Comparison of ENCODE assay signal across 6 worm cellular contexts in the genomic region with DNA sequence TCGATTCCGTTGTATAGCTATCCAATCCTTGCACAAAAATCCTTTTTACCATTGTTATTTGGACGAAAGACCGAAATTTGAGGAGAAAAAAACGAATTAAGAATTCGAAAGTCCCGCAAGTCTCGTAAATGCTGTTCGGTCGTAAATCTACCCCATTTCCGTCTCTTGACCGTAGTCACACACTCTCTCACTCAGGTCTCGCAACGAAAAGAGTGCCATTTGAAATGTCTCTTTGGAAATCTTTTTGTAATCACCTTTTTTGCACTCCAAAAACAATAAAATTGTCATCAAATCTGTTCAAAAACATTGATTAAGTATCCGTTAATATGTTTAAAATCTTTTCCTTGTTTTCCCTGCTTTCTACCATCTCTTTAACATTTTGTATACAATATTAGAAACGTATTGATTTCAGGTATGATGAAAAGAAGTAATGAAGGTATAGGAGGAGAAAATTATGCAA.
A peak's percentile ranks its signal among the peaks of the same experiment; 100 is the strongest.
TF ChIP-seq lines count a peak whose summit lies in the region.

A gene (minus strand): TSS at position 115 of the 460 bp plus-strand sequence.
A gene (plus strand): TSS at position 410 of the 460 bp plus-strand sequence.

TF ChIP-seq in whole organism, L1 larva, 84 proteins besides CTCF, POLR2A, EP300 and RAD21 (continued from another document and continues in another):
- TF ChIP-seq ceh-8 (GFP tag; optimal IDR thresholded peaks at IDR 0.05; lab: Kevin White, UChicago): no peak
- no peak for TF ChIP-seq nhr-84 (tag; optimal IDR thresholded peaks at IDR 0.05; lab: Kevin White, UChicago)
- peak; percentile 60 for TF ChIP-seq isw-1 (GFP tag; IDR thresholded peaks at IDR 0.05; lab: Robert Waterston, UW)
- TF ChIP-seq pax-3 (tag; optimal IDR thresholded peaks at IDR 0.05; lab: Kevin White, UChicago): no peak
- TF ChIP-seq nhr-237 (tag; optimal IDR thresholded peaks at IDR 0.05; lab: Kevin White, UChicago): peak; percentile 36
- peak; percentile 71 for TF ChIP-seq swsn-7 (tag; optimal IDR thresholded peaks at IDR 0.05; lab: Kevin White, UChicago)
- peak in 3 of 6 experiments; percentile 4 to 74 (median 20) for TF ChIP-seq elt-3 (tag; optimal IDR thresholded peaks at IDR 0.05; lab: Kevin White, UChicago)
- TF ChIP-seq nhr-90 (tag; optimal IDR thresholded peaks at IDR 0.05; lab: Kevin White, UChicago; ENCODE audit: poor library complexity): peak; percentile 63
- TF ChIP-seq efl-1 (optimal IDR thresholded peaks at IDR 0.05; lab: Kevin White, UChicago): peak; percentile 89 to 92
- TF ChIP-seq efl-1 (GFP tag; optimal IDR thresholded peaks at IDR 0.05 in 1 of 2; lab: Kevin White, UChicago): peak; percentile 80 to 97
- peak; percentile 73 for TF ChIP-seq xbp-1 (tag; optimal IDR thresholded peaks at IDR 0.05; lab: Kevin White, UChicago)
- peak; percentile 58 for TF ChIP-seq fkh-10 (GFP tag; optimal IDR thresholded peaks at IDR 0.05; lab: Kevin White, UChicago)
- TF ChIP-seq tbx-2 (tag; optimal IDR thresholded peaks at IDR 0.05; lab: Kevin White, UChicago): peak; percentile 76
- peak; percentile 88 for TF ChIP-seq nhr-85 (tag; lab: Kevin White, UChicago)
- peak; percentile 53 for TF ChIP-seq F16B12.6 (tag; optimal IDR thresholded peaks at IDR 0.05; lab: Kevin White, UChicago)
- TF ChIP-seq pag-3 (tag; optimal IDR thresholded peaks at IDR 0.05; lab: Kevin White, UChicago; ENCODE audit: borderline replicate concordance, insufficient read depth): no peak
- peak; percentile 98 to 99 for TF ChIP-seq lsy-2 (tag; optimal IDR thresholded peaks at IDR 0.05; lab: Kevin White, UChicago)
- peak; percentile 86 for TF ChIP-seq blmp-1 (tag; optimal IDR thresholded peaks at IDR 0.05; lab: Kevin White, UChicago)
- TF ChIP-seq unc-30 (tag; optimal IDR thresholded peaks at IDR 0.05; lab: Kevin White, UChicago): no peak
- peak; percentile 21 for TF ChIP-seq elt-2 (tag; optimal IDR thresholded peaks at IDR 0.05; lab: Kevin White, UChicago)

TF ChIP-seq in whole organism, L2 larva, 48 proteins besides CTCF, POLR2A, EP300 and RAD21 (continued from another document):
- TF ChIP-seq R02D3.7 (tag; optimal IDR thresholded peaks at IDR 0.05; lab: Kevin White, UChicago): peak; percentile 97
- TF ChIP-seq nhr-6 (tag; optimal IDR thresholded peaks at IDR 0.05; lab: Kevin White, UChicago): peak; percentile 34
- TF ChIP-seq nhr-23 (tag; optimal IDR thresholded peaks at IDR 0.05; lab: Kevin White, UChicago): no peak
- peak; percentile 92 for TF ChIP-seq unc-55 (GFP tag; optimal IDR thresholded peaks at IDR 0.05; lab: Kevin White, UChicago)
- no peak for TF ChIP-seq skn-1 (tag; optimal IDR thresholded peaks at IDR 0.05; lab: Kevin White, UChicago)
- peak; percentile 43 for TF ChIP-seq sem-4 (tag; optimal IDR thresholded peaks at IDR 0.05; lab: Kevin White, UChicago)
- TF ChIP-seq blmp-1 (tag; optimal IDR thresholded peaks at IDR 0.05; lab: Kevin White, UChicago; ENCODE audit: insufficient read depth): no peak
- TF ChIP-seq elt-1 (tag; optimal IDR thresholded peaks at IDR 0.05; lab: Kevin White, UChicago): no peak
- peak; percentile 44 for TF ChIP-seq F13H6.1 (tag; optimal IDR thresholded peaks at IDR 0.05; lab: Kevin White, UChicago)
- TF ChIP-seq nhr-25 (tag; optimal IDR thresholded peaks at IDR 0.05; lab: Kevin White, UChicago): peak; percentile 76
- TF ChIP-seq unc-39 (tag; optimal IDR thresholded peaks at IDR 0.05; lab: Kevin White, UChicago): no peak
- peak; percentile 85 for TF ChIP-seq gmeb-1 (tag; optimal IDR thresholded peaks at IDR 0.05; lab: Kevin White, UChicago)
- TF ChIP-seq C34F6.9 (tag; optimal IDR thresholded peaks at IDR 0.05; lab: Kevin White, UChicago): peak; percentile 89
- no peak for TF ChIP-seq alr-1 (tag; optimal IDR thresholded peaks at IDR 0.05; lab: Kevin White, UChicago)
- TF ChIP-seq nhr-21 (tag; optimal IDR thresholded peaks at IDR 0.05; lab: Kevin White, UChicago): peak; percentile 65
- TF ChIP-seq ztf-4 (tag; optimal IDR thresholded peaks at IDR 0.05; lab: Kevin White, UChicago): no peak
- no peak for TF ChIP-seq mbf-1 (tag; optimal IDR thresholded peaks at IDR 0.05; lab: Kevin White, UChicago)
- TF ChIP-seq nhr-10 (tag; optimal IDR thresholded peaks at IDR 0.05; lab: Kevin White, UChicago): no peak
- peak; percentile 24 for TF ChIP-seq zag-1 (tag; optimal IDR thresholded peaks at IDR 0.05; lab: Kevin White, UChicago)

TF ChIP-seq in whole organism, L3 larva, 47 proteins besides CTCF, POLR2A, EP300 and RAD21 (continued from another document):
- peak; percentile 39 for TF ChIP-seq snpc-4 (tag; optimal IDR thresholded peaks at IDR 0.05; lab: Kevin White, UChicago)
- TF ChIP-seq pqm-1 (tag; optimal IDR thresholded peaks at IDR 0.05; lab: Kevin White, UChicago): peak; percentile 53
- TF ChIP-seq nhr-43 (tag; optimal IDR thresholded peaks at IDR 0.05; lab: Kevin White, UChicago; ENCODE audit: poor library complexity, severe bottlenecking): peak; percentile 62
- TF ChIP-seq ceh-82 (tag; optimal IDR thresholded peaks at IDR 0.05; lab: Kevin White, UChicago): no peak
TF ChIP-seq in whole organism, L3 larva: peak in this region for 22.

TF ChIP-seq in whole organism, L4 larva, 104 proteins besides CTCF, POLR2A, EP300 and RAD21 (continued from another document and continues in another):
- TF ChIP-seq ceh-62 (tag; optimal IDR thresholded peaks at IDR 0.05; lab: Kevin White, UChicago): no peak
- TF ChIP-seq hlh-30 (tag; optimal IDR thresholded peaks at IDR 0.05; lab: Kevin White, UChicago; ENCODE audit: insufficient read depth): peak; percentile 84
- TF ChIP-seq hif-1 (tag; optimal IDR thresholded peaks at IDR 0.05; lab: Kevin White, UChicago): peak in 1 of 2 experiments; percentile 54
- TF ChIP-seq lin-38 (GFP tag; IDR thresholded peaks at IDR 0.05; lab: Robert Waterston, UW): peak; percentile 65
- TF ChIP-seq nhr-6 (tag; optimal IDR thresholded peaks at IDR 0.05; lab: Kevin White, UChicago): peak; percentile 88
- TF ChIP-seq nhr-111 (GFP tag; optimal IDR thresholded peaks at IDR 0.05; lab: Kevin White, UChicago): no peak
- TF ChIP-seq Y48G9A.11 (GFP tag; IDR thresholded peaks at IDR 0.05; lab: Robert Waterston, UW): no peak; the same call in 1 of the 2 replicates
- peak; percentile 88 for TF ChIP-seq lin-13 (GFP tag; optimal IDR thresholded peaks at IDR 0.05; lab: Kevin White, UChicago)
- TF ChIP-seq lsy-2 (tag; optimal IDR thresholded peaks at IDR 0.05; lab: Kevin White, UChicago): peak; percentile 97 to 99
- TF ChIP-seq F10B5.3 (tag; optimal IDR thresholded peaks at IDR 0.05; lab: Kevin White, UChicago): no peak
- TF ChIP-seq Y105C5A.15 (GFP tag; IDR thresholded peaks at IDR 0.05; lab: Robert Waterston, UW): no peak
- no peak for TF ChIP-seq dmd-9 (GFP tag; IDR thresholded peaks at IDR 0.05; lab: Robert Waterston, UW)
- peak in 1 of 2 experiments; percentile 19 for TF ChIP-seq ZK546.5 (tag; optimal IDR thresholded peaks at IDR 0.05; lab: Kevin White, UChicago)
- no peak for TF ChIP-seq zfp-3 (GFP tag; conservative IDR thresholded peaks at IDR 0.05; lab: Robert Waterston, UW)
- no peak for TF ChIP-seq ztf-7 (tag; optimal IDR thresholded peaks at IDR 0.05; lab: Kevin White, UChicago)
- no peak for TF ChIP-seq cey-2 (tag; optimal IDR thresholded peaks at IDR 0.05; lab: Kevin White, UChicago; ENCODE audit: borderline replicate concordance, insufficient read depth)
- peak; percentile 6 for TF ChIP-seq duxl-1 (tag; optimal IDR thresholded peaks at IDR 0.05; lab: Kevin White, UChicago; ENCODE audit: poor library complexity)
- no peak for TF ChIP-seq gei-8 (GFP tag; optimal IDR thresholded peaks at IDR 0.05; lab: Kevin White, UChicago)
- TF ChIP-seq nhr-41 (GFP tag; IDR thresholded peaks at IDR 0.05; lab: Robert Waterston, UW): no peak
- peak; percentile 39 for TF ChIP-seq F37D6.2 (tag; optimal IDR thresholded peaks at IDR 0.05; lab: Kevin White, UChicago)
- peak; percentile 97 for TF ChIP-seq R02D3.7 (tag; optimal IDR thresholded peaks at IDR 0.05; lab: Kevin White, UChicago)
- peak; percentile 89 for TF ChIP-seq mes-2 (tag; optimal IDR thresholded peaks at IDR 0.05; lab: Kevin White, UChicago; ENCODE audit: poor library complexity, severe bottlenecking)
- no peak for TF ChIP-seq nhr-48 (tag; optimal IDR thresholded peaks at IDR 0.05; lab: Kevin White, UChicago)
- TF ChIP-seq ZK337.2 (GFP tag; IDR thresholded peaks at IDR 0.05; lab: Robert Waterston, UW): no peak
- peak in 1 of 2 experiments; percentile 28 for TF ChIP-seq mdl-1 (tag; optimal IDR thresholded peaks at IDR 0.05; lab: Kevin White, UChicago)
- TF ChIP-seq jun-1 (tag; optimal IDR thresholded peaks at IDR 0.05; lab: Kevin White, UChicago): no peak
- TF ChIP-seq fos-1 (tag; optimal IDR thresholded peaks at IDR 0.05; lab: Kevin White, UChicago): no peak
- TF ChIP-seq ama-1 (optimal IDR thresholded peaks at IDR 0.05; lab: Kevin White, UChicago): no peak

TF ChIP-seq in whole organism, late embryonic, 69 proteins besides CTCF, POLR2A, EP300 and RAD21 (continued from another document and continues in another):
- TF ChIP-seq sox-2 (GFP tag; IDR thresholded peaks at IDR 0.05; lab: Robert Waterston, UW): no peak
- peak; percentile 35 for TF ChIP-seq ceh-18 (tag; optimal IDR thresholded peaks at IDR 0.05; lab: Kevin White, UChicago)
- TF ChIP-seq tbx-7 (tag; optimal IDR thresholded peaks at IDR 0.05; lab: Kevin White, UChicago): no peak
- no peak for TF ChIP-seq hlh-6 (tag; optimal IDR thresholded peaks at IDR 0.05; lab: Kevin White, UChicago)
- TF ChIP-seq pat-9 (tag; optimal IDR thresholded peaks at IDR 0.05; lab: Kevin White, UChicago): no peak
- no peak for TF ChIP-seq ceh-9 (tag; optimal IDR thresholded peaks at IDR 0.05; lab: Kevin White, UChicago)
- no peak for TF ChIP-seq pha-2 (tag; optimal IDR thresholded peaks at IDR 0.05; lab: Kevin White, UChicago)
- TF ChIP-seq odd-2 (tag; optimal IDR thresholded peaks at IDR 0.05; lab: Kevin White, UChicago): no peak
- TF ChIP-seq K09A11.1 (tag; optimal IDR thresholded peaks at IDR 0.05; lab: Kevin White, UChicago; ENCODE audit: insufficient read depth): peak; percentile 13
- no peak for TF ChIP-seq lim-6 (tag; optimal IDR thresholded peaks at IDR 0.05; lab: Kevin White, UChicago)
- TF ChIP-seq dve-1 (tag; optimal IDR thresholded peaks at IDR 0.05; lab: Kevin White, UChicago): peak; percentile 44
- no peak for TF ChIP-seq ahr-1 (tag; optimal IDR thresholded peaks at IDR 0.05; lab: Kevin White, UChicago)
- TF ChIP-seq ttx-3 (tag; optimal IDR thresholded peaks at IDR 0.05; lab: Kevin White, UChicago): no peak
- no peak for TF ChIP-seq eyg-1 (tag; optimal IDR thresholded peaks at IDR 0.05; lab: Kevin White, UChicago)
- TF ChIP-seq fax-1 (tag; optimal IDR thresholded peaks at IDR 0.05; lab: Kevin White, UChicago): no peak
- TF ChIP-seq hlh-30 (tag; optimal IDR thresholded peaks at IDR 0.05; lab: Kevin White, UChicago; ENCODE audit: insufficient read depth): peak; percentile 40
- TF ChIP-seq ceh-19 (GFP tag; optimal IDR thresholded peaks at IDR 0.05; lab: Kevin White, UChicago): no peak
- TF ChIP-seq gmeb-2 (tag; optimal IDR thresholded peaks at IDR 0.05; lab: Kevin White, UChicago): no peak
- TF ChIP-seq fkh-6 (tag; optimal IDR thresholded peaks at IDR 0.05; lab: Kevin White, UChicago): no peak
- no peak for TF ChIP-seq F13H6.1 (tag; optimal IDR thresholded peaks at IDR 0.05; lab: Kevin White, UChicago)
- no peak for TF ChIP-seq elt-2 (tag; optimal IDR thresholded peaks at IDR 0.05; lab: Kevin White, UChicago)
- TF ChIP-seq zip-5 (tag; optimal IDR thresholded peaks at IDR 0.05; lab: Kevin White, UChicago): no peak
- TF ChIP-seq pha-4 (tag; optimal IDR thresholded peaks at IDR 0.05; lab: Kevin White, UChicago): no peak
- no peak for TF ChIP-seq fkh-10 (GFP tag; optimal IDR thresholded peaks at IDR 0.05; lab: Kevin White, UChicago)
- TF ChIP-seq pax-1 (tag; optimal IDR thresholded peaks at IDR 0.05; lab: Kevin White, UChicago): peak; percentile 47
- no peak for TF ChIP-seq mec-3 (tag; optimal IDR thresholded peaks at IDR 0.05; lab: Kevin White, UChicago; ENCODE audit: borderline replicate concordance)
- TF ChIP-seq unc-42 (tag; optimal IDR thresholded peaks at IDR 0.05; lab: Kevin White, UChicago): peak; percentile 53
- TF ChIP-seq ceh-31 (tag; optimal IDR thresholded peaks at IDR 0.05; lab: Kevin White, UChicago): peak; percentile 49
- peak; percentile 52 for TF ChIP-seq unc-55 (GFP tag; optimal IDR thresholded peaks at IDR 0.05; lab: Kevin White, UChicago)
- no peak for TF ChIP-seq K02D7.2 (tag; optimal IDR thresholded peaks at IDR 0.05; lab: Kevin White, UChicago)
- peak; percentile 46 for TF ChIP-seq rnt-1 (tag; optimal IDR thresholded peaks at IDR 0.05; lab: Kevin White, UChicago)
- no peak for TF ChIP-seq ceh-14 (tag; optimal IDR thresholded peaks at IDR 0.05; lab: Kevin White, UChicago)

TF ChIP-seq in whole organism, young adult, 124 proteins besides CTCF, POLR2A, EP300 and RAD21 (continued from another document):
- TF ChIP-seq madf-8 (GFP tag; conservative IDR thresholded peaks at IDR 0.05; lab: Robert Waterston, UW) (peak; percentile 52), F49E8.2 (tag; optimal IDR thresholded peaks at IDR 0.05; lab: Kevin White, UChicago; ENCODE audit: insufficient read depth) (peak; percentile 29), cebp-1 (GFP tag; IDR thresholded peaks at IDR 0.05; lab: Robert Waterston, UW) (no peak), cebp-1 (tag; optimal IDR thresholded peaks at IDR 0.05; lab: Kevin White, UChicago) (peak; percentile 67), ccch-3 (GFP tag; optimal IDR thresholded peaks at IDR 0.05; lab: Kevin White, UChicago) (no peak), Y53G8AR.9 (GFP tag; conservative IDR thresholded peaks at IDR 0.05; lab: Robert Waterston, UW) (0 out of 2 replicates have a peak, but pooled peaks have one; percentile 50), mxl-1 (tag; optimal IDR thresholded peaks at IDR 0.05; lab: Kevin White, UChicago) (no peak), dpff-1 (tag; optimal IDR thresholded peaks at IDR 0.05; lab: Kevin White, UChicago) (no peak), unc-130 (GFP tag; optimal IDR thresholded peaks at IDR 0.05; lab: Kevin White, UChicago) (no peak), ztf-22 (GFP tag; optimal IDR thresholded peaks at IDR 0.05; lab: Kevin White, UChicago) (no peak), rec-8 (tag; optimal IDR thresholded peaks at IDR 0.05; lab: Kevin White, UChicago) (no peak), lin-54 (GFP tag; optimal IDR thresholded peaks at IDR 0.05; lab: Kevin White, UChicago) (peak; percentile 81), Y79H2A.3 (GFP tag; conservative IDR thresholded peaks at IDR 0.05; lab: Robert Waterston, UW) (0 out of 2 replicates have a peak, but pooled peaks have one; percentile 50), mcd-1 (GFP tag; IDR thresholded peaks at IDR 0.05; lab: Robert Waterston, UW) (peak; percentile 50; the same call in 1 of the 2 replicates), nfya-1 (tag; optimal IDR thresholded peaks at IDR 0.05; lab: Kevin White, UChicago; ENCODE audit: borderline replicate concordance, insufficient read depth) (no peak), tbp1 (GFP tag; optimal IDR thresholded peaks at IDR 0.05; lab: Kevin White, UChicago) (peak; percentile 52), nhr-80 (tag; optimal IDR thresholded peaks at IDR 0.05; lab: Kevin White, UChicago) (peak; percentile 31), lag-1 (GFP tag; IDR thresholded peaks at IDR 0.05; lab: Robert Waterston, UW) (no peak), ztf-28 (GFP tag; IDR thresholded peaks at IDR 0.05; lab: Robert Waterston, UW) (no peak), F10E7.11 (tag; optimal IDR thresholded peaks at IDR 0.05; lab: Kevin White, UChicago) (no peak), madf-3 (GFP tag; IDR thresholded peaks at IDR 0.05; lab: Robert Waterston, UW) (0 out of 2 replicates have a peak, but pooled peaks have one; percentile 16), ekl-4 (GFP tag; IDR thresholded peaks at IDR 0.05; lab: Robert Waterston, UW) (peak; percentile 49; the same call in 1 of the 2 replicates), attf-5 (GFP tag; optimal IDR thresholded peaks at IDR 0.05; lab: Kevin White, UChicago) (peak; percentile 71), egl-18 (GFP tag; IDR thresholded peaks at IDR 0.05; lab: Robert Waterston, UW) (no peak), F33H1.4 (GFP tag; IDR thresholded peaks at IDR 0.05; lab: Robert Waterston, UW) (peak; percentile 95), ceh-79 (tag; optimal IDR thresholded peaks at IDR 0.05; lab: Kevin White, UChicago) (no peak), egl-44 (GFP tag; IDR thresholded peaks at IDR 0.05; lab: Robert Waterston, UW) (no peak), somi-1 (GFP tag; optimal IDR thresholded peaks at IDR 0.05; lab: Kevin White, UChicago) (no peak), B0336.3 (GFP tag; IDR thresholded peaks at IDR 0.05; lab: Robert Waterston, UW) (0 out of 2 replicates have a peak, but pooled peaks have one; percentile 32)
